Worm (Caenorhabditis elegans) whole organism, L4 larva: Measurements from ENCODE around the gene gnrr-4.
A peak's percentile ranks its signal among the peaks of the same experiment; 100 is the strongest.

ENCODE experiments used
- ceh-20 ChIP-seq: fragments of 200-800 bp; sonication (Bioruptor generic); IDR thresholded peaks from 2 replicates; pipeline ENCODE4 v1.3.6; 2022; ENCODE audit warnings: missing genetic modification reagents, missing genetic modification characterization, missing compliant biosample characterization
- hlh-30 ChIP-seq: sonication (generic microtip); optimal IDR thresholded peaks from 2 replicates; lab custom pipeline; 2017; ENCODE audit warnings: antibody characterized with exemption, mild to moderate bottlenecking, missing genetic modification characterization, missing compliant biosample characterization; ENCODE audit not compliant: insufficient read depth
- jun-1 ChIP-seq: fragments of 150-350 bp; optimal IDR thresholded peaks from 2 replicates; lab custom pipeline; 2014; ENCODE audit warnings: missing biosample characterization, missing genetic modification reagents, missing genetic modification characterization
- nhr-48 ChIP-seq: sonication (generic microtip); optimal IDR thresholded peaks from 2 replicates; lab custom pipeline; 2016; ENCODE audit warnings: mild to moderate bottlenecking, missing genetic modification characterization, missing compliant biosample characterization
- pha-4 ChIP-seq, 2 experiments: fragments of 150-350 bp in 1 of 2; fragments of 200-800 bp in 1 of 2; sonication (Bioruptor generic) in 1 of 2; IDR thresholded peaks in 1 of 2; optimal IDR thresholded peaks in 1 of 2; 2 replicates each; pipeline versions ENCODE4 v1.3.6 to Lab custom; 2014 to 2022; ENCODE audit warnings: missing genetic modification characterization in 2 of 2, missing genetic modification reagents in 2 of 2, missing biosample characterization in 1 of 2, missing compliant biosample characterization in 1 of 2
- unc-62 ChIP-seq, 3 experiments: fragments of 150-350 bp in 1 of 3; sonication (generic microtip); optimal IDR thresholded peaks in 2 of 3; peaks in 1 of 3; 1 replicate in 1 of 3; 2 replicates in 2 of 3; lab custom pipeline; 2014 to 2017; ENCODE audit warnings: missing biosample characterization in 3 of 3, missing genetic modification characterization in 3 of 3, missing genetic modification reagents in 3 of 3, missing genotype in 1 of 3
- vab-7 ChIP-seq: fragments of 200-800 bp; sonication (Bioruptor generic); IDR thresholded peaks from 2 replicates; pipeline ENCODE4 v1.3.6; 2022; ENCODE audit warnings: missing genetic modification reagents, missing genetic modification characterization, missing compliant biosample characterization

- TF ChIP-seq pha-4 (GFP tag; IDR thresholded peaks at IDR 0.05; lab: Robert Waterston, UW) (no peak), pha-4 (tag; optimal IDR thresholded peaks at IDR 0.05; lab: Kevin White, UChicago) (peak; percentile 31), ceh-20 (no peak), jun-1 (tag; lab: Kevin White, UChicago) (no peak), hlh-30 (tag; lab: Kevin White, UChicago) (no peak), vab-7 (GFP tag; lab: Robert Waterston, UW) (no peak), nhr-48 (no peak), unc-62 (GFP tag; optimal IDR thresholded peaks at IDR 0.05 in 1 of 2; lab: Kevin White, UChicago) (no peak), unc-62 (tag; optimal IDR thresholded peaks at IDR 0.05; lab: Kevin White, UChicago) (no peak)
Measured at ce11 chrX:5781294-5781693, 38.2 kb upstream of the gnrr-4 start.
